Worm (Caenorhabditis elegans) whole organism, mixed stage, embryonic: Measurements from ENCODE around the gene wrk-1.

Experiments
- bed-3 ChIP-seq: fragments of 200-800 bp; sonication (Bioruptor generic); optimal IDR thresholded peaks from 3 replicates; lab custom pipeline; 2018; ENCODE audit warnings: mild to moderate bottlenecking, missing genetic modification characterization, moderate library complexity, missing compliant biosample characterization
- blmp-1 ChIP-seq: fragments of 150-350 bp; optimal IDR thresholded peaks from 2 replicates; lab custom pipeline; 2014; ENCODE audit warnings: missing biosample characterization, missing genetic modification characterization
- ceh-39 ChIP-seq: fragments of 150-350 bp; optimal IDR thresholded peaks from 2 replicates; lab custom pipeline; 2014; ENCODE audit warnings: missing biosample characterization, missing genetic modification characterization
- ceh-43 ChIP-seq: fragments of 200-800 bp; sonication (Bioruptor generic); optimal IDR thresholded peaks from 2 replicates; lab custom pipeline; 2018; ENCODE audit warnings: mild to moderate bottlenecking, missing genetic modification characterization, moderate library complexity, missing compliant biosample characterization
- ceh-83 ChIP-seq: fragments of 200-800 bp; sonication (Bioruptor generic); optimal IDR thresholded peaks from 2 replicates; lab custom pipeline; 2018; ENCODE audit warnings: mild to moderate bottlenecking, missing genetic modification characterization, missing compliant biosample characterization
- ces-1 ChIP-seq: fragments of 150-350 bp; optimal IDR thresholded peaks from 2 replicates; lab custom pipeline; 2014; ENCODE audit warnings: missing biosample characterization, missing genetic modification reagents, missing genetic modification characterization
- cnd-1 ChIP-seq: fragments of 200-800 bp; sonication (Bioruptor generic); optimal IDR thresholded peaks from 2 replicates; lab custom pipeline; 2018; ENCODE audit warnings: mild to moderate bottlenecking, missing genetic modification characterization, missing compliant biosample characterization
- drap-1 ChIP-seq: fragments of 200-800 bp; sonication (Bioruptor generic); optimal IDR thresholded peaks from 3 replicates; lab custom pipeline; 2018; ENCODE audit warnings: mild to moderate bottlenecking, missing genetic modification characterization, missing compliant biosample characterization
- elt-1 ChIP-seq: sonication (generic microtip); optimal IDR thresholded peaks from 2 replicates; lab custom pipeline; 2017; ENCODE audit warnings: missing genetic modification characterization, mild to moderate bottlenecking, missing compliant biosample characterization, antibody characterized with exemption, moderate library complexity, borderline replicate concordance; ENCODE audit not compliant: insufficient read depth
- elt-3 ChIP-seq: fragments of 150-350 bp; optimal IDR thresholded peaks from 2 replicates; lab custom pipeline; 2014; ENCODE audit warnings: missing biosample characterization, missing genetic modification characterization
- ham-2 ChIP-seq: fragments of 200-800 bp; sonication (Bioruptor generic); optimal IDR thresholded peaks from 2 replicates; lab custom pipeline; 2018; ENCODE audit warnings: mild to moderate bottlenecking, missing genetic modification characterization, missing compliant biosample characterization
- hlh-1 ChIP-seq: fragments of 150-350 bp; optimal IDR thresholded peaks from 2 replicates; lab custom pipeline; 2014; ENCODE audit warnings: missing biosample characterization, missing genetic modification reagents, missing genetic modification characterization
- lin-13 ChIP-seq: fragments of 150-350 bp; optimal IDR thresholded peaks from 2 replicates; lab custom pipeline; 2014; ENCODE audit warnings: missing biosample characterization, missing genetic modification characterization
- lsy-2 ChIP-seq: fragments of 150-350 bp; optimal IDR thresholded peaks from 2 replicates; lab custom pipeline; 2014; ENCODE audit warnings: missing biosample characterization, missing genetic modification characterization
- mab-5 ChIP-seq: fragments of 150-350 bp; optimal IDR thresholded peaks from 2 replicates; lab custom pipeline; 2014; ENCODE audit warnings: missing biosample characterization, missing genetic modification characterization
- mep-1 ChIP-seq: fragments of 150-350 bp; optimal IDR thresholded peaks from 2 replicates; lab custom pipeline; 2017; ENCODE audit warnings: missing biosample characterization, missing genetic modification reagents, missing genetic modification characterization, inconsistent platforms
- mls-2 ChIP-seq: sonication (generic microtip); optimal IDR thresholded peaks from 2 replicates; lab custom pipeline; 2016; ENCODE audit warnings: mild to moderate bottlenecking, missing genetic modification characterization, moderate library complexity, missing compliant biosample characterization
- nhr-12 ChIP-seq: fragments of 150-350 bp; optimal IDR thresholded peaks from 2 replicates; lab custom pipeline; 2014; ENCODE audit warnings: missing biosample characterization, missing genetic modification characterization
- nhr-2 ChIP-seq: fragments of 150-350 bp; optimal IDR thresholded peaks from 2 replicates; lab custom pipeline; 2014; ENCODE audit warnings: missing biosample characterization, missing genetic modification characterization
- nhr-28 ChIP-seq: fragments of 150-350 bp; optimal IDR thresholded peaks from 2 replicates; lab custom pipeline; 2014; ENCODE audit warnings: missing biosample characterization, missing genetic modification characterization
- nhr-76 ChIP-seq: sonication (generic microtip); optimal IDR thresholded peaks from 2 replicates; lab custom pipeline; 2017; ENCODE audit warnings: missing biosample characterization, missing genetic modification characterization
- pha-4 ChIP-seq: fragments of 150-350 bp; optimal IDR thresholded peaks from 2 replicates; lab custom pipeline; 2018; ENCODE audit warnings: missing biosample characterization, missing genetic modification reagents, missing genetic modification characterization
- sem-2 ChIP-seq: fragments of 200-800 bp; sonication (Bioruptor generic); optimal IDR thresholded peaks from 2 replicates; lab custom pipeline; 2018; ENCODE audit warnings: mild to moderate bottlenecking, missing genetic modification characterization, missing compliant biosample characterization
- snpc-4 ChIP-seq: fragments of 150-350 bp; optimal IDR thresholded peaks from 2 replicates; lab custom pipeline; 2014; ENCODE audit warnings: missing biosample characterization, missing genetic modification characterization
- sptf-1 ChIP-seq: sonication (generic microtip); optimal IDR thresholded peaks from 2 replicates; lab custom pipeline; 2017; ENCODE audit warnings: mild to moderate bottlenecking, missing genetic modification characterization, moderate library complexity, missing compliant biosample characterization
- tbx-8 ChIP-seq: fragments of 200-800 bp; sonication (Bioruptor generic); optimal IDR thresholded peaks from 2 replicates; lab custom pipeline; 2018; ENCODE audit warnings: mild to moderate bottlenecking, missing genetic modification characterization, moderate library complexity, missing compliant biosample characterization
- unc-120 ChIP-seq: sonication (generic microtip); optimal IDR thresholded peaks from 2 replicates; lab custom pipeline; 2017; ENCODE audit warnings: missing genetic modification characterization, missing compliant biosample characterization; ENCODE audit not compliant: poor library complexity, severe bottlenecking
- unc-39 ChIP-seq: fragments of 150-350 bp; optimal IDR thresholded peaks from 2 replicates; lab custom pipeline; 2014; ENCODE audit warnings: missing biosample characterization, missing genetic modification characterization
- unc-62 ChIP-seq: fragments of 150-350 bp; optimal IDR thresholded peaks from 2 replicates; lab custom pipeline; 2014; ENCODE audit warnings: missing biosample characterization, missing genetic modification reagents, missing genetic modification characterization
- zip-8 ChIP-seq: fragments of 150-350 bp; optimal IDR thresholded peaks from 2 replicates; lab custom pipeline; 2014; ENCODE audit warnings: missing biosample characterization, missing genetic modification characterization
- ztf-11 ChIP-seq: fragments of 150-350 bp; optimal IDR thresholded peaks from 2 replicates; lab custom pipeline; 2014; ENCODE audit warnings: missing biosample characterization, missing genetic modification characterization

Gene wrk-1

ce11 chrX:8367553-8367952 lies 24.8 kb downstream of the wrk-1 start, which contains the start of gene F40B5.2:
Gene F40B5.2 (plus strand): TSS chrX:8367853.
- TF ChIP-seq ceh-83 (no peak), mls-2 (tag; lab: Kevin White, UChicago) (no peak), ceh-39 (no peak), unc-39 (tag; lab: Kevin White, UChicago) (no peak), ztf-11 (no peak), nhr-2 (tag; lab: Kevin White, UChicago) (no peak), blmp-1 (no peak), bed-3 (GFP tag; lab: Kevin White, UChicago) (no peak), nhr-76 (tag; lab: Kevin White, UChicago) (no peak)

- TF ChIP-seq zip-8 (tag; lab: Kevin White, UChicago) (no peak), cnd-1 (tag; lab: Kevin White, UChicago) (no peak), unc-39 (tag; lab: Kevin White, UChicago) (no peak), tbx-8 (GFP tag; lab: Kevin White, UChicago) (no peak), hlh-1 (no peak)
- TF ChIP-seq, all 35 proteins: peak for 0
These were observed 30.0 kb downstream of the wrk-1 start for ce11 chrX:8362379-8362778.

- no peak for TF ChIP-seq ceh-39
- no peak for TF ChIP-seq cnd-1 (tag; lab: Kevin White, UChicago)
- TF ChIP-seq bed-3 (GFP tag; lab: Kevin White, UChicago) = no peak
- TF ChIP-seq tbx-8 (GFP tag; lab: Kevin White, UChicago) = no peak
- no peak for TF ChIP-seq nhr-12 (tag; lab: Kevin White, UChicago)
- no peak for TF ChIP-seq pha-4 (tag; lab: Kevin White, UChicago)
- no peak for TF ChIP-seq elt-3 (tag; lab: Kevin White, UChicago)
- TF ChIP-seq nhr-76 (tag; lab: Kevin White, UChicago) = no peak
- no peak for TF ChIP-seq ces-1 (GFP tag; lab: Kevin White, UChicago)
- TF ChIP-seq drap-1 (GFP tag; lab: Kevin White, UChicago) = no peak
- no peak for TF ChIP-seq zip-8 (tag; lab: Kevin White, UChicago)
- TF ChIP-seq unc-62 (GFP tag; lab: Kevin White, UChicago) = no peak
- no peak for TF ChIP-seq snpc-4 (tag; lab: Kevin White, UChicago)
- no peak for TF ChIP-seq ceh-43 (GFP tag; lab: Kevin White, UChicago)
These were observed 36.1 kb downstream of the wrk-1 start for ce11 chrX:8356305-8356704.

- TF ChIP-seq tbx-8 (GFP tag; lab: Kevin White, UChicago) (no peak), blmp-1 (no peak), ceh-83 (no peak), elt-3 (tag; lab: Kevin White, UChicago) (no peak), unc-39 (tag; lab: Kevin White, UChicago) (no peak), sptf-1 (tag; lab: Kevin White, UChicago) (no peak), nhr-12 (tag; lab: Kevin White, UChicago) (no peak), cnd-1 (tag; lab: Kevin White, UChicago) (no peak), lin-13 (no peak), sem-2 (GFP tag; lab: Kevin White, UChicago) (no peak), bed-3 (GFP tag; lab: Kevin White, UChicago) (no peak), snpc-4 (tag; lab: Kevin White, UChicago) (no peak), unc-120 (tag; lab: Kevin White, UChicago) (no peak), nhr-76 (tag; lab: Kevin White, UChicago) (no peak)
These were observed 37.0 kb downstream of the wrk-1 start for ce11 chrX:8355350-8355749.

- TF ChIP-seq mep-1 (tag; lab: Kevin White, UChicago) (no peak), mls-2 (tag; lab: Kevin White, UChicago) (no peak), elt-1 (tag; lab: Kevin White, UChicago) (no peak), nhr-76 (tag; lab: Kevin White, UChicago) (no peak), ceh-83 (no peak), ces-1 (GFP tag; lab: Kevin White, UChicago) (no peak), drap-1 (GFP tag; lab: Kevin White, UChicago) (no peak)
These were observed 38.1 kb downstream of the wrk-1 start for ce11 chrX:8354284-8354784.

- TF ChIP-seq nhr-28 (tag; lab: Kevin White, UChicago) (no peak), hlh-1 (no peak), pha-4 (tag; lab: Kevin White, UChicago) (no peak), mab-5 (no peak), ceh-83 (no peak), ham-2 (GFP tag; lab: Kevin White, UChicago) (no peak), elt-1 (tag; lab: Kevin White, UChicago) (no peak), ces-1 (GFP tag; lab: Kevin White, UChicago) (no peak), nhr-76 (tag; lab: Kevin White, UChicago) (no peak), lsy-2 (tag; lab: Kevin White, UChicago) (no peak), ztf-11 (no peak), unc-120 (tag; lab: Kevin White, UChicago) (no peak), nhr-12 (tag; lab: Kevin White, UChicago) (no peak), sem-2 (GFP tag; lab: Kevin White, UChicago) (no peak), unc-62 (GFP tag; lab: Kevin White, UChicago) (no peak), snpc-4 (tag; lab: Kevin White, UChicago) (no peak), nhr-2 (tag; lab: Kevin White, UChicago) (no peak), cnd-1 (tag; lab: Kevin White, UChicago) (no peak), mls-2 (tag; lab: Kevin White, UChicago) (no peak)
These were observed 41.4 kb downstream of the wrk-1 start, which contains the start of gene npr-28 for ce11 chrX:8350984-8351383. Gene npr-28 (minus strand): TSS chrX:8351084.
